Worm (Caenorhabditis elegans) whole organism, L4 larva: ENCODE results near the gene W01D2.3.
A peak's percentile ranks its signal among the peaks of the same experiment; 100 is the strongest.

ENCODE experiments used
- D1046.2 ChIP-seq: fragments of 200-800 bp; sonication (Bioruptor generic); IDR thresholded peaks from 2 replicates; pipeline ENCODE4 v1.3.6; 2022; ENCODE audit warnings: missing genetic modification characterization, missing compliant biosample characterization
- F10B5.3 ChIP-seq: sonication (generic microtip); optimal IDR thresholded peaks from 2 replicates; lab custom pipeline; 2016; ENCODE audit warnings: mild to moderate bottlenecking, missing genetic modification characterization, missing compliant biosample characterization
- F49E8.2 ChIP-seq: sonication (generic microtip); optimal IDR thresholded peaks from 2 replicates; lab custom pipeline; 2016; ENCODE audit warnings: missing compliant biosample characterization, mild to moderate bottlenecking, missing genetic modification characterization, borderline replicate concordance
- R02D3.7 ChIP-seq: fragments of 150-350 bp; sonication (generic microtip); optimal IDR thresholded peaks from 3 replicates; lab custom pipeline; 2014; ENCODE audit warnings: missing biosample characterization, missing genetic modification characterization
- T26A8.4 ChIP-seq: fragments of 200-800 bp; sonication (Bioruptor generic); IDR thresholded peaks from 2 replicates; pipeline ENCODE4 v1.3.6; 2022; ENCODE audit warnings: missing genetic modification characterization, missing compliant biosample characterization
- Y48G9A.11 ChIP-seq: fragments of 200-800 bp; sonication (Bioruptor generic); IDR thresholded peaks from 2 replicates; pipeline ENCODE4 v1.3.6; 2022; ENCODE audit warnings: missing genetic modification reagents, missing genetic modification characterization, missing compliant biosample characterization
- ZK337.2 ChIP-seq: fragments of 200-800 bp; sonication (Bioruptor generic); IDR thresholded peaks from 2 replicates; pipeline ENCODE4 v1.3.6; 2022; ENCODE audit warnings: missing genetic modification reagents, missing genetic modification characterization, missing compliant biosample characterization
- ZK546.5 ChIP-seq, 2 experiments: sonication (generic microtip); optimal IDR thresholded peaks; 2 replicates each; lab custom pipeline; 2017; ENCODE audit warnings: missing biosample characterization in 2 of 2, missing genetic modification characterization in 2 of 2
- aha-1 ChIP-seq: fragments of 150-350 bp; peaks from one replicate; lab custom pipeline; 2014; ENCODE audit warnings: missing biosample characterization, missing genetic modification characterization
- ama-1 ChIP-seq: fragments of 150-350 bp; optimal IDR thresholded peaks from 2 replicates; lab custom pipeline; 2014; ENCODE audit warnings: inconsistent platforms, mixed read lengths
- ceh-28 ChIP-seq: fragments of 150-350 bp; optimal IDR thresholded peaks from 2 replicates; lab custom pipeline; 2014; ENCODE audit warnings: missing biosample characterization, missing genetic modification reagents, missing genetic modification characterization
- daf-16 ChIP-seq, 3 experiments: sonication (generic microtip); optimal IDR thresholded peaks; 2 replicates each; lab custom pipeline; 2016 to 2017; ENCODE audit warnings: missing genetic modification characterization in 3 of 3, missing genetic modification reagents in 3 of 3, mild to moderate bottlenecking in 2 of 3, missing compliant biosample characterization in 2 of 3, missing biosample characterization in 1 of 3, moderate library complexity in 1 of 3
- daf-8 ChIP-seq: fragments of 200-800 bp; sonication (Bioruptor generic); IDR thresholded peaks from 2 replicates; pipeline ENCODE4 v1.3.6; 2022; ENCODE audit warnings: missing genetic modification characterization, missing compliant biosample characterization
- dmd-6 ChIP-seq: fragments of 200-800 bp; sonication (Bioruptor generic); IDR thresholded peaks from 2 replicates; pipeline ENCODE4 v1.3.6; 2022; ENCODE audit warnings: missing genetic modification reagents, missing genetic modification characterization, missing compliant biosample characterization
- dmd-8 ChIP-seq: fragments of 200-800 bp; sonication (Bioruptor generic); IDR thresholded peaks from 2 replicates; pipeline ENCODE4 v1.3.6; 2022; ENCODE audit warnings: missing genetic modification characterization, missing compliant biosample characterization
- dve-1 ChIP-seq: sonication (generic microtip); optimal IDR thresholded peaks from 2 replicates; lab custom pipeline; 2017; ENCODE audit warnings: antibody characterized with exemption, mild to moderate bottlenecking, missing genetic modification characterization, missing compliant biosample characterization; ENCODE audit not compliant: insufficient read depth
- egl-43 ChIP-seq: fragments of 200-800 bp; sonication (Bioruptor generic); IDR thresholded peaks from 2 replicates; pipeline ENCODE4 v1.3.6; 2022; ENCODE audit warnings: missing genetic modification reagents, missing genetic modification characterization, missing compliant biosample characterization
- hif-1 ChIP-seq, 2 experiments: sonication (generic microtip); optimal IDR thresholded peaks; 2 replicates each; lab custom pipeline; 2016 to 2017; ENCODE audit warnings: missing compliant biosample characterization in 2 of 2, missing genetic modification characterization in 2 of 2, missing genetic modification reagents in 2 of 2, missing genotype in 2 of 2, mild to moderate bottlenecking in 1 of 2
- jun-1 ChIP-seq: fragments of 150-350 bp; optimal IDR thresholded peaks from 2 replicates; lab custom pipeline; 2014; ENCODE audit warnings: missing biosample characterization, missing genetic modification reagents, missing genetic modification characterization
- lin-1 ChIP-seq: fragments of 200-800 bp; sonication (Bioruptor generic); IDR thresholded peaks from 2 replicates; pipeline ENCODE4 v1.3.6; 2022; ENCODE audit warnings: missing genetic modification reagents, missing genetic modification characterization, missing compliant biosample characterization
- lin-38 ChIP-seq: fragments of 200-800 bp; sonication (Bioruptor generic); IDR thresholded peaks from 2 replicates; pipeline ENCODE4 v1.3.6; 2022; ENCODE audit warnings: missing genetic modification reagents, missing genetic modification characterization, missing compliant biosample characterization
- lir-3 ChIP-seq: sonication (generic microtip); optimal IDR thresholded peaks from 2 replicates; lab custom pipeline; 2016; ENCODE audit warnings: mild to moderate bottlenecking, missing genetic modification characterization, missing compliant biosample characterization
- madf-9 ChIP-seq: fragments of 200-800 bp; sonication (Bioruptor generic); conservative IDR thresholded peaks from 2 replicates; pipeline ENCODE4 v1.3.6; 2022; ENCODE audit warnings: missing genetic modification reagents, missing genetic modification characterization, missing compliant biosample characterization
- mxl-2 ChIP-seq: fragments of 200-800 bp; sonication (Bioruptor generic); conservative IDR thresholded peaks from 2 replicates; pipeline ENCODE4 v1.3.6; 2022; ENCODE audit warnings: missing genetic modification reagents, missing genetic modification characterization, missing compliant biosample characterization
- nhr-11 ChIP-seq: fragments of 150-350 bp; optimal IDR thresholded peaks from 2 replicates; lab custom pipeline; 2014; ENCODE audit warnings: missing biosample characterization, missing genetic modification characterization
- nhr-28 ChIP-seq: fragments of 150-350 bp; optimal IDR thresholded peaks from 2 replicates; lab custom pipeline; 2014; ENCODE audit warnings: missing biosample characterization, missing genetic modification characterization
- nhr-41 ChIP-seq: fragments of 200-800 bp; sonication (Bioruptor generic); IDR thresholded peaks from 2 replicates; pipeline ENCODE4 v1.3.6; 2022; ENCODE audit warnings: missing genetic modification reagents, missing genetic modification characterization, missing compliant biosample characterization
- nhr-76 ChIP-seq: fragments of 150-350 bp; optimal IDR thresholded peaks from 2 replicates; lab custom pipeline; 2014; ENCODE audit warnings: missing biosample characterization, missing genetic modification characterization
- php-3 ChIP-seq: fragments of 200-800 bp; sonication (Bioruptor generic); IDR thresholded peaks from 2 replicates; pipeline ENCODE4 v1.3.6; 2022; ENCODE audit warnings: missing genetic modification reagents, missing genetic modification characterization, missing compliant biosample characterization
- saeg-2 ChIP-seq: fragments of 200-800 bp; sonication (Bioruptor generic); IDR thresholded peaks from 2 replicates; pipeline ENCODE4 v1.3.6; 2022; ENCODE audit warnings: missing genetic modification reagents, missing genetic modification characterization, missing compliant biosample characterization
- sdz-12 ChIP-seq: fragments of 200-800 bp; sonication (Bioruptor generic); optimal IDR thresholded peaks from 2 replicates; lab custom pipeline; 2018; ENCODE audit warnings: mild to moderate bottlenecking, missing genetic modification characterization, missing compliant biosample characterization
- set-16 ChIP-seq: fragments of 200-800 bp; sonication (Bioruptor generic); IDR thresholded peaks from 2 replicates; pipeline ENCODE4 v1.3.6; 2022; ENCODE audit warnings: missing genetic modification reagents, missing genetic modification characterization, missing compliant biosample characterization
- snpc-4 ChIP-seq: fragments of 150-350 bp; optimal IDR thresholded peaks from 2 replicates; lab custom pipeline; 2014; ENCODE audit warnings: missing biosample characterization, missing genetic modification characterization
- spr-3 ChIP-seq: fragments of 200-800 bp; sonication (Bioruptor generic); optimal IDR thresholded peaks from 2 replicates; lab custom pipeline; 2018; ENCODE audit warnings: mild to moderate bottlenecking, missing genetic modification characterization, missing compliant biosample characterization
- tag-97 ChIP-seq: fragments of 200-800 bp; sonication (Bioruptor generic); IDR thresholded peaks from 2 replicates; pipeline ENCODE4 v1.3.6; 2022; ENCODE audit warnings: missing genetic modification characterization, missing compliant biosample characterization
- unc-130 ChIP-seq: sonication (generic microtip); optimal IDR thresholded peaks from 2 replicates; lab custom pipeline; 2016; ENCODE audit warnings: missing genetic modification reagents, missing genetic modification characterization, missing compliant biosample characterization
- unc-62 ChIP-seq, 3 experiments: fragments of 150-350 bp in 1 of 3; sonication (generic microtip); optimal IDR thresholded peaks in 2 of 3; peaks in 1 of 3; 1 replicate in 1 of 3; 2 replicates in 2 of 3; lab custom pipeline; 2014 to 2017; ENCODE audit warnings: missing biosample characterization in 3 of 3, missing genetic modification characterization in 3 of 3, missing genetic modification reagents in 3 of 3, missing genotype in 1 of 3
- zag-1 ChIP-seq: fragments of 150-350 bp; optimal IDR thresholded peaks from 2 replicates; lab custom pipeline; 2014; ENCODE audit warnings: missing biosample characterization, missing genetic modification characterization
- zfp-2 ChIP-seq: sonication (generic microtip); optimal IDR thresholded peaks from 2 replicates; lab custom pipeline; 2016; ENCODE audit warnings: mild to moderate bottlenecking, missing genetic modification characterization, missing compliant biosample characterization

The W01D2.3 gene

DNA sequence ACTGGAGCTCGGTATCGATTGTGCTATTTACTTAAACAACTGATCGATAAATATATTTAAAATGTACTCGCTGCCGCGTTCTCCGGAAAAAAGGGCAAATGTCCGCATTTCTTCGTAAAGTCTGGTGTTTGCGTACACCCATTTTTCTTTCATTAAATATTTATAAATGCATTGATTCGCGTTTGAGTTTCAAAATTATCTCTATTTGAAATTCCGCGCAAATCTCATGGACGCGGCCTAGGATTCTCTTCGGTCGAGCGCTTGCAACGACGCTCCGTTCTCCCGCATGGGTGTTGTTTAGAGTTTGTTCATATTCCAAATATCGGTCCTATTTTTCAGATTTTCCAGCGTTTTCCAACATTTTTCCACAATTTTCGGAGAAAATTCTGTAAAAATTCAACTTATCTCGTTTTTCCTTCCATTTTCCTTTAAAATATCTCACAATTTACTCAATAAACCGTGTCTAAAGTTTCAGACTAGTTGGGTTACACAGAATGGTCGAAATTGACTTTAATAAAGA lies 9.1 kb downstream of the W01D2.3 start, which contains the start of gene eif-3.B (continued):
- peak; percentile 90 for TF ChIP-seq T26A8.4 (GFP tag; lab: Robert Waterston, UW)
- TF ChIP-seq ceh-28 = peak; percentile 7
- no peak for TF ChIP-seq spr-3 (GFP tag; lab: Kevin White, UChicago)
- no peak for TF ChIP-seq tag-97 (GFP tag; lab: Robert Waterston, UW)
- peak; percentile 85 for TF ChIP-seq lin-38 (GFP tag; lab: Robert Waterston, UW)
- TF ChIP-seq Y48G9A.11 (GFP tag; lab: Robert Waterston, UW) = peak; percentile 93
- peak; percentile 20 for TF ChIP-seq F49E8.2
- TF ChIP-seq madf-9 (GFP tag; lab: Robert Waterston, UW) = peak; percentile 66; the same call in 1 of the 2 replicates
- no peak for TF ChIP-seq zag-1 (tag; lab: Kevin White, UChicago)
- no peak for TF ChIP-seq zfp-2
- peak in 1 of 2 experiments; percentile 92 for TF ChIP-seq hif-1 (tag; optimal IDR thresholded peaks at IDR 0.05; lab: Kevin White, UChicago)
- TF ChIP-seq ZK546.5 (tag; optimal IDR thresholded peaks at IDR 0.05; lab: Kevin White, UChicago) = no peak
- no peak for TF ChIP-seq ama-1

- no peak for TF ChIP-seq daf-16 (GFP tag; optimal IDR thresholded peaks at IDR 0.05; lab: Kevin White, UChicago)
- TF ChIP-seq daf-16 (tag; optimal IDR thresholded peaks at IDR 0.05; lab: Kevin White, UChicago) = no peak
- TF ChIP-seq jun-1 (tag; lab: Kevin White, UChicago) = no peak
- no peak for TF ChIP-seq lin-1 (GFP tag; lab: Robert Waterston, UW)
- no peak for TF ChIP-seq F10B5.3 (tag; lab: Kevin White, UChicago)
- TF ChIP-seq dmd-6 = no peak
- no peak for TF ChIP-seq R02D3.7
- no peak for TF ChIP-seq nhr-28 (tag; lab: Kevin White, UChicago)
- no peak for TF ChIP-seq nhr-41 (GFP tag; lab: Robert Waterston, UW)
- no peak for TF ChIP-seq aha-1
- TF ChIP-seq, all 104 proteins: peak for 0
Measured at ce11 chrII:14792470-14792869, 11.6 kb downstream of the W01D2.3 start.

DNA sequence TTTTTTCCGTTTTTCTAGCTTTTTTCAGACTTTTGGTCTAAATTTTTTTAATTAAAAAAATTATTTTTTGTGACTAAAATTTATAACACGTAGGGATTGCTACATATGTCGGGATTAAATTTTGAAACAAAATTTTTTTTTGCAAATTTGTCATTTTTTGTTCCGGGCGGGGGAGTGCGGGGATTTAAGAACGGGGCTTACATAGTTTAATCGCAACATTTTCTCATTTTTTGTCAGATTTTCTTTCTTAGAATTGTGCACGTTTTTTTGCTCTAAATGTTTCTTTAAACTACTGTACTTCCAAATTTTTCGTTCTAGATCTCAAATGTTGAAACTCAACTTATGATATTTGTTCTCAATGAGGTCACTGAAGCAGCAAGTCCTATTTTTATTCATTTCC lies 13.4 kb downstream of the W01D2.3 start, which contains the start of gene Y54E2A.10:
Gene Y54E2A.10, plus strand, starts transcription at position 301 of the 400 bp plus-strand sequence.
- TF ChIP-seq F10B5.3 (tag; lab: Kevin White, UChicago) (no peak), dmd-8 (GFP tag; lab: Robert Waterston, UW) (no peak), ZK337.2 (GFP tag; lab: Robert Waterston, UW) (no peak), sdz-12 (GFP tag; lab: Kevin White, UChicago) (no peak), dve-1 (tag; lab: Kevin White, UChicago) (peak; percentile 4), mxl-2 (GFP tag; lab: Robert Waterston, UW) (no peak)
- TF ChIP-seq, all 104 proteins: peak for 1

ce11 chrII:14785906-14786305 lies 18.2 kb downstream of the W01D2.3 start, which contains the start of gene Y54E2A.9:
Gene Y54E2A.9, minus strand, starts transcription at chrII:14786006.
- TF ChIP-seq sdz-12 (GFP tag; lab: Kevin White, UChicago) (no peak), unc-130 (no peak), daf-8 (GFP tag; lab: Robert Waterston, UW) (no peak), nhr-76 (tag; lab: Kevin White, UChicago) (no peak), ZK546.5 (tag; optimal IDR thresholded peaks at IDR 0.05; lab: Kevin White, UChicago) (no peak), D1046.2 (GFP tag; lab: Robert Waterston, UW) (no peak), lir-3 (tag; lab: Kevin White, UChicago) (no peak)

ce11 chrII:14779851-14780250 lies 24.3 kb downstream of the W01D2.3 start:
- peak in 1 of 2 experiments; percentile 8 for TF ChIP-seq unc-62 (GFP tag; optimal IDR thresholded peaks at IDR 0.05 in 1 of 2; lab: Kevin White, UChicago)
- no peak for TF ChIP-seq unc-62 (tag; optimal IDR thresholded peaks at IDR 0.05; lab: Kevin White, UChicago)
- 0 out of 2 replicates have a peak, but pooled peaks have one; percentile 7 for TF ChIP-seq egl-43
- no peak for TF ChIP-seq saeg-2 (GFP tag; lab: Robert Waterston, UW)
- no peak for TF ChIP-seq nhr-11 (tag; lab: Kevin White, UChicago)
- no peak for TF ChIP-seq php-3
- TF ChIP-seq snpc-4 (tag; lab: Kevin White, UChicago) = no peak
- peak; percentile 52; the same call in 1 of the 2 replicates for TF ChIP-seq set-16 (GFP tag; lab: Robert Waterston, UW)
